Fruit fly (Drosophila melanogaster): ENCODE results near the gene CG3527.

DNA sequence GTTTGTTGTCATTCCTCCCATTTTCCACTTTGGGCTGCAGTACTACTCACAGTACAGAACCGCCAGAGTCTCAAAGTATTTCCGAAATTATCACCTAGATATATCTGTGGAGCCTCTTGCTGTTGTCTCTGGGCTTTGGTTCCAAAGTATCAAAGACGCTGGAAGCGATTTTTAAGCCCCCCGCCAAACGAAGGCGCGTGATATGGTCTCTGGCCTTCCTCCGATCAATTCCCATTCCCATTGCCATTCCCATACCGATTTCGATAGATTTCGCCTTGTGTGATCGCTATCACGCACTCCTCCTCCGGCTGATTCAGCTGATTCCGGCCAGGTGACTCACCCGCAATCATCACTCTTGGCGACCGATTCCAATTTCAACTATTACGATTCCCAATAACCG, 35.8 kb downstream of the CG3527 start:
- no peak for TF ChIP-seq CG8478 (optimal IDR thresholded peaks at IDR 0.05)
- TF ChIP-seq EcR (GFP tag; optimal IDR thresholded peaks at IDR 0.05) = no peak
- TF ChIP-seq pan (optimal IDR thresholded peaks at IDR 0.05) = no peak

Data from whole organism.